Worm (Caenorhabditis elegans): Measurements from ENCODE around the gene misc-1.

Gene misc-1

DNA sequence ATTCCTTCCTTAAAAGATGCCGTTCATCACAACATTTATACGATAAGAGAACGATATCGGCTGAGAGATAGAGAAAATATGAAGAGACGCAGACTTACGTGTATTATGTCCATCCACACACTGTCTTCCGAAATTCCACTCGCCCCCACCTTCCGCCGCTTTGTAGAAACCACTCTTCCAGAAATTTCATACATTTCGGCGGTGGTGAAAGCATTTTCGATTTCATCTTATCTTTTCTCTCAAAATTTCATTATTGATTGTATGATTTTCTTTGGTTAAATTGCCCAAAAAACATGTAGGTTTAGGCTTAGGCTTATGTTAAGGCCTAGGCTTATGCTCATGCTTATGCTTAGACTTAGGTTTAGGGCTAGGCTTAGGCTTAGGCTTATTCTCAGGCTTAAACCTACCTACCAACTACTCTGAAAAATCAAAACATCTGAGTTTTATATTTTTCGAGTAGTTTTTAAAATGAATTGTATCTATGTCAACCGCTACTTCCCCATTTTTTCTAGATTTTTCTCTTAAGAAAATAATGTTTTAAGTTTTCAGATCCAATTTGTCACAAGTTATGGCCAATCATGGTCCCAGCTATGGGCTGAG lies 50.9 kb downstream of the misc-1 start, which contains the start of gene cpn-2:
Gene cpn-2 (plus strand): TSS at position 550 of the 600 bp plus-strand sequence.
- TF ChIP-seq daf-12 (tag; optimal IDR thresholded peaks at IDR 0.05) (no peak), nhr-43 (tag; optimal IDR thresholded peaks at IDR 0.05; ENCODE audit: poor library complexity, severe bottlenecking) (no peak), eor-1 (tag; optimal IDR thresholded peaks at IDR 0.05) (no peak)

Measured in whole organism, L3 larva.